Worm (Caenorhabditis elegans): ENCODE measurements around the gene Y94H6A.2.

Gene Y94H6A.2

ce11 chrIV:2705675-2706074 is 24.4 kb upstream of the Y94H6A.2 start:
- TF ChIP-seq gmeb-1 (tag; optimal IDR thresholded peaks at IDR 0.05), result no peak
- no peak for TF ChIP-seq elt-3 (tag; optimal IDR thresholded peaks at IDR 0.05)
- TF ChIP-seq ceh-16 (tag; optimal IDR thresholded peaks at IDR 0.05), result no peak
- TF ChIP-seq ztf-1 (GFP tag; conservative IDR thresholded peaks at IDR 0.05), result no peak
- no peak for TF ChIP-seq nhr-6 (tag; optimal IDR thresholded peaks at IDR 0.05)
- no peak for TF ChIP-seq lsy-2 (tag; optimal IDR thresholded peaks at IDR 0.05)
- no peak for TF ChIP-seq nhr-21 (tag; optimal IDR thresholded peaks at IDR 0.05)
- TF ChIP-seq sma-3 (GFP tag; optimal IDR thresholded peaks at IDR 0.05), result no peak
- no peak for TF ChIP-seq mab-5 (tag; optimal IDR thresholded peaks at IDR 0.05)
- TF ChIP-seq ZK546.5 (tag; optimal IDR thresholded peaks at IDR 0.05), result no peak
- no peak for TF ChIP-seq sma-9 (GFP tag; optimal IDR thresholded peaks at IDR 0.05)
- no peak for TF ChIP-seq sma-9 (tag; optimal IDR thresholded peaks at IDR 0.05)
- no peak for TF ChIP-seq ztf-11 (tag; optimal IDR thresholded peaks at IDR 0.05)
- no peak for TF ChIP-seq R02D3.7 (tag; optimal IDR thresholded peaks at IDR 0.05)
- TF ChIP-seq dmd-4 (tag; optimal IDR thresholded peaks at IDR 0.05), result no peak

ce11 chrIV:2707012-2707411 is 23.1 kb upstream of the Y94H6A.2 start, which contains the start of gene ubc-8:
Gene ubc-8 (minus strand): TSS chrIV:2707238.
- TF ChIP-seq unc-39 (tag; optimal IDR thresholded peaks at IDR 0.05) (no peak), gmeb-1 (tag; optimal IDR thresholded peaks at IDR 0.05) (no peak), aly-2 (tag; optimal IDR thresholded peaks at IDR 0.05) (no peak), nhr-10 (tag; optimal IDR thresholded peaks at IDR 0.05) (no peak), nhr-21 (tag; optimal IDR thresholded peaks at IDR 0.05) (no peak)

- TF ChIP-seq mab-5 (tag; optimal IDR thresholded peaks at IDR 0.05) (peak; percentile 78), Y55F3AM.14 (GFP tag; optimal IDR thresholded peaks at IDR 0.05) (peak; percentile 70), fos-1 (tag; optimal IDR thresholded peaks at IDR 0.05) (peak; percentile 63), nhr-129 (tag; optimal IDR thresholded peaks at IDR 0.05) (peak; percentile 88), C34F6.9 (tag; optimal IDR thresholded peaks at IDR 0.05) (peak; percentile 92), blmp-1 (tag; optimal IDR thresholded peaks at IDR 0.05; ENCODE audit: insufficient read depth) (peak; percentile 1), ceh-16 (tag; optimal IDR thresholded peaks at IDR 0.05) (no peak), nhr-6 (tag; optimal IDR thresholded peaks at IDR 0.05) (peak; percentile 28), sma-3 (GFP tag; optimal IDR thresholded peaks at IDR 0.05) (peak; percentile 77), ZK546.5 (tag; optimal IDR thresholded peaks at IDR 0.05) (peak; percentile 11), nhr-23 (tag; optimal IDR thresholded peaks at IDR 0.05) (no peak), lsy-2 (tag; optimal IDR thresholded peaks at IDR 0.05) (peak; percentile 46 to 88), nhr-25 (tag; optimal IDR thresholded peaks at IDR 0.05) (peak; percentile 73), lin-39 (tag; optimal IDR thresholded peaks at IDR 0.05) (no peak), lin-11 (tag; optimal IDR thresholded peaks at IDR 0.05) (peak; percentile 76), ama-1 (optimal IDR thresholded peaks at IDR 0.05) (peak; percentile 8), ceh-82 (tag; optimal IDR thresholded peaks at IDR 0.05) (peak; percentile 16), gmeb-1 (tag; optimal IDR thresholded peaks at IDR 0.05) (peak; percentile 64), skn-1 (tag; optimal IDR thresholded peaks at IDR 0.05) (no peak), unc-55 (GFP tag; optimal IDR thresholded peaks at IDR 0.05) (peak; percentile 89), F13H6.1 (tag; optimal IDR thresholded peaks at IDR 0.05) (peak; percentile 87), zag-1 (tag; optimal IDR thresholded peaks at IDR 0.05) (peak; percentile 17), aly-2 (tag; optimal IDR thresholded peaks at IDR 0.05) (no peak), crh-2 (tag; optimal IDR thresholded peaks at IDR 0.05) (peak; percentile 87), nhr-12 (tag; optimal IDR thresholded peaks at IDR 0.05) (no peak), ztf-1 (GFP tag; conservative IDR thresholded peaks at IDR 0.05) (no peak), mdl-1 (tag; optimal IDR thresholded peaks at IDR 0.05) (peak; percentile 81 to 91), lin-13 (GFP tag; optimal IDR thresholded peaks at IDR 0.05) (peak; percentile 85), sem-4 (tag; optimal IDR thresholded peaks at IDR 0.05) (peak; percentile 26), nhr-21 (tag; optimal IDR thresholded peaks at IDR 0.05) (peak; percentile 85), sma-9 (GFP tag; optimal IDR thresholded peaks at IDR 0.05) (peak; percentile 89), sma-9 (tag; optimal IDR thresholded peaks at IDR 0.05) (no peak), egl-27 (tag; optimal IDR thresholded peaks at IDR 0.05) (peak; percentile 58), snpc-4 (tag; optimal IDR thresholded peaks at IDR 0.05) (peak; percentile 12), ztf-4 (tag; optimal IDR thresholded peaks at IDR 0.05) (peak; percentile 74)
Observed at ce11 chrIV:2708329-2708965, 21.6 kb upstream of the Y94H6A.2 start.
